Fruit fly (Drosophila melanogaster): ENCODE measurements around the gene Rala.

DNA sequence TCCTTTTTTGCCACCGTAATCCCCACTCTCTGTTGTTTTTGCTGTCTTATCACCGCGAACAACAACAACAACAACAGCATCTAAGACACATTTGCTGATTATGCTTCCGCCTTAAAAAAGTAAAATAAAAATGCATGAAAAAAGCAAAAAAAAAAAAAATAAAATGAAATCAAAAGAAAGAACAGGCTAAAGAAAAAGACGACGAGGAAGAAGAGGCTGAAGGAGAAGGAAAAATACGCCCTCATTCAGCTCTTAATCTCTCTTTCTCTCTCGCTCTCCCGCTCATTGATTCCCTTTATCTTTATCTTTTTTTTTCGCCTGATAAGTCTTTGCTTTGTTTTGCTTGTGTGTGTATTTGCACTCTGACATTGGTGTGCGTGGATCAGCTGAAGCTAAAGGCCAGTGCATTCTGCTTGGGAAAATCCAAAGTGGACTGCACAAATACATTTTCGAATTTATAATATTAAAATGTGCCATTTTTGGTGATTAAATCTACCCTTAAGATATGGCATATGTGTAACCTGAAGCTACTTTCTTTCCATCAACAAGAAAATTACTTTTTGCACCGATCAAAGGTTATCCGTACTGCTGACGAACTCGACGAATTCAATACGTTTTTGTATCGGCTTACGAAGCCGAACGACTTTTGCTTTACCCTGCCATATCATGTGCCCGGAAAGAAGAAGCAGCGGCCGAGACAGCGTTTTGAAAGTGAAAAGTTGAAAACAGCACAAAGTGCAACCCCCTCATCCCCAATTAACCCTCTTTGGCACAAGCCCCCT is 39.3 kb downstream of the Rala start:
- TF ChIP-seq EcR (GFP tag; optimal IDR thresholded peaks at IDR 0.05) (no peak), usp (GFP tag; optimal IDR thresholded peaks at IDR 0.05) (no peak)

Data from whole organism.